Fruit fly (Drosophila melanogaster) whole organism, embryonic: ENCODE data around the gene CG9903.

Experiments
- Bdp1 ChIP-seq: fragments of 200-800 bp; sonication (Bioruptor generic); optimal IDR thresholded peaks from 3 replicates; lab custom pipeline; 2016; ENCODE audit warnings: missing biosample characterization, missing genetic modification characterization
- Bteb2 ChIP-seq: fragments of 200-800 bp; sonication (Bioruptor generic); optimal IDR thresholded peaks from 2 replicates; lab custom pipeline; 2016; ENCODE audit warnings: missing biosample characterization, missing genetic modification characterization
- C15 ChIP-seq: fragments of 200-800 bp; sonication (Bioruptor generic); IDR thresholded peaks from 3 replicates; pipeline ENCODE4 v1.3.6; 2022; ENCODE audit warnings: missing biosample characterization, missing genetic modification characterization
- CG1024 ChIP-seq: fragments of 200-800 bp; sonication (Bioruptor generic); IDR thresholded peaks from 2 replicates; pipeline ENCODE4 v1.3.6; 2022; ENCODE audit warnings: missing biosample characterization, missing genetic modification characterization
- CG10543 ChIP-seq: fragments of 200-800 bp; sonication (Bioruptor generic); optimal IDR thresholded peaks from 3 replicates; lab custom pipeline; 2017; ENCODE audit warnings: missing biosample characterization, mild to moderate bottlenecking, missing genetic modification characterization, moderate library complexity
- CG12104 ChIP-seq: fragments of 200-800 bp; sonication (Bioruptor generic); optimal IDR thresholded peaks from 3 replicates; lab custom pipeline; 2016; ENCODE audit warnings: missing biosample characterization, missing genetic modification characterization
- CG12942 ChIP-seq: fragments of 200-800 bp; sonication (Bioruptor generic); optimal IDR thresholded peaks from 3 replicates; lab custom pipeline; 2016; ENCODE audit warnings: missing biosample characterization, missing genetic modification characterization
- CG14710 ChIP-seq: fragments of 200-800 bp; sonication (Bioruptor generic); optimal IDR thresholded peaks from 3 replicates; lab custom pipeline; 2019; ENCODE audit warnings: missing biosample characterization, mild to moderate bottlenecking, missing genetic modification characterization, moderate library complexity
- CG15479 ChIP-seq: fragments of 200-800 bp; sonication (Bioruptor generic); optimal IDR thresholded peaks from 3 replicates; lab custom pipeline; 2019; ENCODE audit warnings: missing biosample characterization, mild to moderate bottlenecking, missing genetic modification characterization, moderate library complexity
- CG15696 ChIP-seq: fragments of 200-800 bp; sonication (Bioruptor generic); optimal IDR thresholded peaks from 2 replicates; lab custom pipeline; 2019; ENCODE audit warnings: missing biosample characterization, mild to moderate bottlenecking, missing genetic modification characterization, moderate library complexity
- CG17328 ChIP-seq: fragments of 200-800 bp; sonication (Bioruptor generic); IDR thresholded peaks from 2 replicates; pipeline ENCODE4 v1.3.6; 2022; ENCODE audit warnings: missing biosample characterization, missing genetic modification characterization
- CG17802 ChIP-seq: fragments of 200-800 bp; sonication (Bioruptor generic); optimal IDR thresholded peaks from 2 replicates; lab custom pipeline; 2018; ENCODE audit warnings: missing biosample characterization, mild to moderate bottlenecking, missing genetic modification characterization, moderate library complexity
- CG17829 ChIP-seq: fragments of 200-800 bp; optimal IDR thresholded peaks from 2 replicates; lab custom pipeline; 2019; ENCODE audit warnings: missing biosample characterization, mild to moderate bottlenecking, missing genetic modification characterization, moderate library complexity
- CG17912 ChIP-seq: fragments of 200-800 bp; sonication (Bioruptor generic); optimal IDR thresholded peaks from 2 replicates; lab custom pipeline; 2018; ENCODE audit warnings: missing biosample characterization, mild to moderate bottlenecking, missing genetic modification characterization
- CG18764 ChIP-seq: fragments of 200-800 bp; sonication (Bioruptor generic); optimal IDR thresholded peaks from 3 replicates; lab custom pipeline; 2016; ENCODE audit warnings: missing biosample characterization, missing genetic modification characterization
- CG2120 ChIP-seq: fragments of 200-800 bp; sonication (Bioruptor generic); optimal IDR thresholded peaks from 3 replicates; lab custom pipeline; 2016; ENCODE audit warnings: missing biosample characterization, missing genetic modification characterization
- CG2199 ChIP-seq: fragments of 200-800 bp; sonication (Bioruptor generic); IDR thresholded peaks from 3 replicates; pipeline ENCODE4 v1.3.6; 2022; ENCODE audit warnings: missing biosample characterization, missing genetic modification characterization
- CG32532 ChIP-seq: fragments of 200-800 bp; sonication (Bioruptor generic); IDR thresholded peaks from 2 replicates; pipeline ENCODE4 v1.3.6; 2022; ENCODE audit warnings: missing biosample characterization, missing genetic modification characterization
- CG32767 ChIP-seq: fragments of 200-800 bp; sonication (Bioruptor generic); IDR thresholded peaks from 2 replicates; pipeline ENCODE4 v1.3.6; 2022; ENCODE audit warnings: missing biosample characterization, missing genetic modification characterization
- CG33213 ChIP-seq: fragments of 200-800 bp; sonication (Bioruptor generic); optimal IDR thresholded peaks from 3 replicates; lab custom pipeline; 2016; ENCODE audit warnings: missing biosample characterization, missing genetic modification characterization
- CG34376 ChIP-seq: fragments of 200-800 bp; sonication (Bioruptor generic); optimal IDR thresholded peaks from 2 replicates; lab custom pipeline; 2018; ENCODE audit warnings: missing biosample characterization, mild to moderate bottlenecking, missing genetic modification characterization
- CG4282 ChIP-seq: fragments of 200-800 bp; sonication (Bioruptor generic); optimal IDR thresholded peaks from 2 replicates; lab custom pipeline; 2016; ENCODE audit warnings: missing biosample characterization, missing genetic modification characterization
- CG4617 ChIP-seq: fragments of 200-800 bp; sonication (Bioruptor generic); optimal IDR thresholded peaks from 3 replicates; lab custom pipeline; 2016; ENCODE audit warnings: missing biosample characterization, missing genetic modification characterization, borderline replicate concordance
- CG5953 ChIP-seq: fragments of 200-800 bp; sonication (Bioruptor generic); IDR thresholded peaks from 2 replicates; pipeline ENCODE4 v1.3.6; 2022; ENCODE audit warnings: missing biosample characterization, missing genetic modification characterization
- CG6791 ChIP-seq: fragments of 200-800 bp; sonication (Bioruptor generic); IDR thresholded peaks from 3 replicates; pipeline ENCODE4 v1.3.6; 2022; ENCODE audit warnings: missing biosample characterization, missing genetic modification characterization; ENCODE audit not compliant: partially characterized antibody
- CG8944 ChIP-seq: fragments of 200-800 bp; sonication (Bioruptor generic); optimal IDR thresholded peaks from 3 replicates; lab custom pipeline; 2016; ENCODE audit warnings: missing biosample characterization, missing genetic modification characterization
- Dip2 ChIP-seq: fragments of 200-800 bp; sonication (Bioruptor generic); IDR thresholded peaks from 2 replicates; pipeline ENCODE4 v1.3.6; 2022; ENCODE audit warnings: missing biosample characterization, missing genetic modification characterization
- Drgx ChIP-seq: fragments of 200-800 bp; sonication (Bioruptor generic); IDR thresholded peaks from 2 replicates; pipeline ENCODE4 v1.3.6; 2022; ENCODE audit warnings: missing biosample characterization, missing genetic modification characterization
- E2f1 ChIP-seq: fragments of 200-800 bp; sonication (Bioruptor generic); IDR thresholded peaks from 2 replicates; pipeline ENCODE4 v1.3.6; 2022; ENCODE audit warnings: missing biosample characterization, missing genetic modification characterization
- Ets65A ChIP-seq: fragments of 200-800 bp; sonication (Bioruptor generic); peaks from one replicate; lab custom pipeline; 2016; ENCODE audit warnings: missing biosample characterization, missing genetic modification characterization
- H2.0 ChIP-seq: fragments of 200-800 bp; sonication (Bioruptor generic); IDR thresholded peaks from 2 replicates; pipeline ENCODE4 v1.3.6; 2022; ENCODE audit warnings: missing biosample characterization, missing genetic modification characterization
- HLH54F ChIP-seq: fragments of 200-800 bp; sonication (Bioruptor generic); optimal IDR thresholded peaks from 3 replicates; lab custom pipeline; 2016; ENCODE audit warnings: missing biosample characterization, missing genetic modification characterization
- MESR4 ChIP-seq: fragments of 200-800 bp; sonication (Bioruptor generic); optimal IDR thresholded peaks from 2 replicates; lab custom pipeline; 2018; ENCODE audit warnings: missing biosample characterization, mild to moderate bottlenecking, missing genetic modification characterization, moderate library complexity
- Rfx ChIP-seq: fragments of 200-800 bp; sonication (Bioruptor generic); IDR thresholded peaks from 2 replicates; pipeline ENCODE4 v1.3.6; 2022; ENCODE audit warnings: missing biosample characterization, missing genetic modification characterization
- YL-1 ChIP-seq: fragments of 200-800 bp; sonication (Bioruptor generic); optimal IDR thresholded peaks from 3 replicates; lab custom pipeline; 2017; ENCODE audit warnings: missing biosample characterization, mild to moderate bottlenecking, missing genetic modification characterization
- ara ChIP-seq: fragments of 200-800 bp; sonication (Bioruptor generic); IDR thresholded peaks from 2 replicates; pipeline ENCODE4 v1.3.6; 2022; ENCODE audit warnings: missing biosample characterization, missing genetic modification characterization
- az2 ChIP-seq: fragments of 200-800 bp; sonication (Bioruptor generic); optimal IDR thresholded peaks from 3 replicates; lab custom pipeline; 2016; ENCODE audit warnings: missing biosample characterization, missing genetic modification characterization
- crc ChIP-seq: fragments of 200-800 bp; sonication (Bioruptor generic); optimal IDR thresholded peaks from 2 replicates; lab custom pipeline; 2016; ENCODE audit warnings: missing biosample characterization, missing genetic modification characterization
- danr ChIP-seq: fragments of 200-800 bp; sonication (Bioruptor generic); IDR thresholded peaks from 2 replicates; pipeline ENCODE4 v1.3.6; 2022; ENCODE audit warnings: missing biosample characterization, missing genetic modification characterization
- disco-r ChIP-seq: fragments of 200-800 bp; sonication (Bioruptor generic); optimal IDR thresholded peaks from 2 replicates; lab custom pipeline; 2016; ENCODE audit warnings: missing biosample characterization, missing genetic modification characterization
- eyg ChIP-seq: fragments of 200-800 bp; sonication (Bioruptor generic); optimal IDR thresholded peaks from 3 replicates; lab custom pipeline; 2016; ENCODE audit warnings: missing biosample characterization, missing genetic modification characterization
- fd102C ChIP-seq: fragments of 200-800 bp; sonication (Bioruptor generic); optimal IDR thresholded peaks from 2 replicates; lab custom pipeline; 2018; ENCODE audit warnings: missing biosample characterization, mild to moderate bottlenecking, missing genetic modification characterization, moderate library complexity
- fu2 ChIP-seq: fragments of 200-800 bp; sonication (Bioruptor generic); optimal IDR thresholded peaks from 2 replicates; lab custom pipeline; 2016; ENCODE audit warnings: missing biosample characterization, missing genetic modification characterization
- ham ChIP-seq: fragments of 200-800 bp; sonication (Bioruptor generic); IDR thresholded peaks from 2 replicates; pipeline ENCODE4 v1.3.6; 2022; ENCODE audit warnings: missing biosample characterization, missing genetic modification characterization
- pita ChIP-seq: fragments of 200-800 bp; sonication (Bioruptor generic); optimal IDR thresholded peaks from 2 replicates; lab custom pipeline; 2017; ENCODE audit warnings: missing biosample characterization, mild to moderate bottlenecking, missing genetic modification characterization
- sc ChIP-seq, 3 experiments: fragments of >200 bp in 2 of 3; fragments of 200-800 bp in 1 of 3; sonication (Bioruptor generic) in 1 of 3; optimal IDR thresholded peaks; 2 replicates in 2 of 3; 3 replicates in 1 of 3; lab custom pipeline; 2017; ENCODE audit warnings: mild to moderate bottlenecking in 1 of 3, missing biosample characterization in 1 of 3, missing genetic modification characterization in 1 of 3, missing genetic modification reagents in 1 of 3
- schlank ChIP-seq: fragments of 200-800 bp; sonication (Bioruptor generic); optimal IDR thresholded peaks from 2 replicates; lab custom pipeline; 2018; ENCODE audit warnings: missing biosample characterization, mild to moderate bottlenecking, missing genetic modification characterization
- scrt ChIP-seq: fragments of 200-800 bp; sonication (Bioruptor generic); optimal IDR thresholded peaks from 2 replicates; lab custom pipeline; 2018; ENCODE audit warnings: missing biosample characterization, mild to moderate bottlenecking, missing genetic modification characterization, moderate library complexity
- slbo ChIP-seq: fragments of 200-800 bp; sonication (Bioruptor generic); IDR thresholded peaks from 2 replicates; pipeline ENCODE4 v1.3.6; 2022; ENCODE audit warnings: missing biosample characterization, missing genetic modification characterization
- sug ChIP-seq: fragments of 200-800 bp; optimal IDR thresholded peaks from 2 replicates; lab custom pipeline; 2019; ENCODE audit warnings: missing biosample characterization, mild to moderate bottlenecking, missing genetic modification characterization, moderate library complexity
- tin ChIP-seq: fragments of 200-800 bp; sonication (Bioruptor generic); optimal IDR thresholded peaks from 3 replicates; lab custom pipeline; 2016; ENCODE audit warnings: missing biosample characterization, missing genetic modification characterization
- toy ChIP-seq: fragments of 200-800 bp; sonication (Bioruptor generic); IDR thresholded peaks from 2 replicates; pipeline ENCODE4 v1.3.6; 2022; ENCODE audit warnings: missing biosample characterization, missing genetic modification characterization
- wek ChIP-seq: fragments of 200-800 bp; sonication (Bioruptor generic); optimal IDR thresholded peaks from 3 replicates; lab custom pipeline; 2018; ENCODE audit warnings: missing biosample characterization, mild to moderate bottlenecking, missing genetic modification characterization, moderate library complexity

Gene CG9903

DNA sequence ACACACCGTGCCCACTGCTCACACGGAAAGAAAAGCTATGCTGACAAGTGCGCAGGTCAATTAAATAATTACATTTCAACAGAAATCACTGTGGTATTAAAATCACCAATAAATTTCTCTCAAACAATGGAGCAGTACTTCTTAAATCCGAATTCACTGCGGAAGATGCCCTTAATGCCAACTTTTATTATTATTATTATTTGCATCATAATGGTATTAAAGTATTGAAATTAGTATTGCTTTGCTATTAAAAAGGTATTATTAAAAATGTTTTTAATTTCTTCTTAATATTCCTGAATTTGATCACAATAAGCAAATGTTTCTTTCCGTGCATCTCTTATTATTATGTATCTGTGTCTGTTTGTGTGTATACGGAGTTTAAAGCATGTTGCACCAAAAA, 39.3 kb upstream of the CG9903 start (continued):
- TF ChIP-seq CG17912 (GFP tag; lab: Kevin White, UChicago) (no peak), sug (tag; lab: Kevin White, UChicago) (peak; percentile 4), YL-1 (GFP tag; lab: Kevin White, UChicago) (no peak), CG10543 (GFP tag; lab: Kevin White, UChicago) (no peak), CG34376 (no peak), fu2 (no peak), fd102C (GFP tag; lab: Kevin White, UChicago) (no peak), CG15696 (tag; lab: Kevin White, UChicago) (no peak), CG32532 (GFP tag; lab: Robert Waterston, UW) (no peak), CG17328 (GFP tag; lab: Robert Waterston, UW) (no peak), CG17802 (tag; lab: Kevin White, UChicago) (no peak), H2.0 (GFP tag; lab: Robert Waterston, UW) (no peak), sc (optimal IDR thresholded peaks at IDR 0.05; lab: Kevin White, UChicago) (no peak), sc (GFP tag; optimal IDR thresholded peaks at IDR 0.05; lab: Kevin White, UChicago) (no peak), C15 (GFP tag; lab: Robert Waterston, UW) (no peak), Ets65A (GFP tag; lab: Kevin White, UChicago) (no peak), pita (GFP tag; lab: Kevin White, UChicago) (no peak), slbo (GFP tag; lab: Robert Waterston, UW) (peak; percentile 35), Bteb2 (GFP tag; lab: Kevin White, UChicago) (no peak), CG17829 (tag; lab: Kevin White, UChicago) (no peak), CG12104 (GFP tag; lab: Kevin White, UChicago) (no peak), CG12942 (GFP tag; lab: Kevin White, UChicago) (no peak), toy (GFP tag; lab: Robert Waterston, UW) (no peak), Bdp1 (GFP tag; lab: Kevin White, UChicago) (no peak), Drgx (GFP tag; lab: Robert Waterston, UW) (peak; percentile 40; the same call in 1 of the 2 replicates), CG15479 (no peak), HLH54F (GFP tag; lab: Kevin White, UChicago) (no peak), CG32767 (no peak), CG2120 (peak; percentile 48), eyg (GFP tag; lab: Kevin White, UChicago) (no peak), CG1024 (GFP tag; lab: Robert Waterston, UW) (no peak), ara (GFP tag; lab: Robert Waterston, UW) (0 out of 2 replicates have a peak, but pooled peaks have one; percentile 39), CG6791 (no peak), Dip2 (GFP tag; lab: Robert Waterston, UW) (no peak), CG2199 (GFP tag; lab: Robert Waterston, UW) (no peak), CG4617 (GFP tag; lab: Kevin White, UChicago) (no peak), E2f1 (GFP tag; lab: Robert Waterston, UW) (no peak), tin (GFP tag; lab: Kevin White, UChicago) (peak; percentile 9), CG8944 (GFP tag; lab: Kevin White, UChicago) (no peak), crc (no peak), wek (GFP tag; lab: Kevin White, UChicago) (no peak), az2 (GFP tag; lab: Kevin White, UChicago) (peak; percentile 20), CG18764 (GFP tag; lab: Kevin White, UChicago) (no peak), CG4282 (GFP tag; lab: Kevin White, UChicago) (no peak), scrt (GFP tag; lab: Kevin White, UChicago) (peak; percentile 8), Rfx (GFP tag; lab: Robert Waterston, UW) (no peak), CG5953 (GFP tag; lab: Robert Waterston, UW) (no peak), CG33213 (no peak), CG14710 (tag; lab: Kevin White, UChicago) (peak; percentile 0), danr (GFP tag; lab: Robert Waterston, UW) (no peak), disco-r (no peak), schlank (tag; lab: Kevin White, UChicago) (no peak), MESR4 (GFP tag; lab: Kevin White, UChicago) (no peak), ham (no peak)
